Worm (Caenorhabditis elegans) whole organism, late embryonic: Measurements from ENCODE around the gene C56A3.4.

Experiments
- C08G9.2 ChIP-seq: sonication (generic microtip); optimal IDR thresholded peaks from 2 replicates; lab custom pipeline; 2016; ENCODE audit warnings: mild to moderate bottlenecking, missing genetic modification characterization, moderate library complexity, missing compliant biosample characterization
- F13H6.1 ChIP-seq: sonication (generic microtip); optimal IDR thresholded peaks from 2 replicates; lab custom pipeline; 2016; ENCODE audit warnings: missing genetic modification characterization, missing compliant biosample characterization
- K02D7.2 ChIP-seq: sonication (generic microtip); optimal IDR thresholded peaks from 2 replicates; lab custom pipeline; 2017; ENCODE audit warnings: mild to moderate bottlenecking, missing genetic modification characterization, missing compliant biosample characterization
- K09A11.1 ChIP-seq: sonication (generic microtip); optimal IDR thresholded peaks from 2 replicates; lab custom pipeline; 2017; ENCODE audit warnings: antibody characterized with exemption, mild to moderate bottlenecking, missing genetic modification characterization, missing compliant biosample characterization; ENCODE audit not compliant: insufficient read depth
- T23F11.4 ChIP-seq: fragments of 200-800 bp; sonication (Bioruptor generic); optimal IDR thresholded peaks from 2 replicates; lab custom pipeline; 2018; ENCODE audit warnings: mild to moderate bottlenecking, missing genetic modification characterization, missing compliant biosample characterization
- ahr-1 ChIP-seq: sonication (generic microtip); optimal IDR thresholded peaks from 2 replicates; lab custom pipeline; 2016; ENCODE audit warnings: missing genetic modification characterization, missing compliant biosample characterization
- ama-1 ChIP-seq: fragments of 150-350 bp; optimal IDR thresholded peaks from 2 replicates; lab custom pipeline; 2014
- ceh-14 ChIP-seq: sonication (generic microtip); optimal IDR thresholded peaks from 2 replicates; lab custom pipeline; 2016; ENCODE audit warnings: missing genotype, missing genetic modification characterization, missing compliant biosample characterization
- ceh-2 ChIP-seq: sonication (generic microtip); optimal IDR thresholded peaks from 2 replicates; lab custom pipeline; 2016; ENCODE audit warnings: missing genotype, missing genetic modification characterization, missing compliant biosample characterization
- ceh-22 ChIP-seq: sonication (generic microtip); optimal IDR thresholded peaks from 2 replicates; lab custom pipeline; 2017; ENCODE audit warnings: missing biosample characterization, missing genetic modification characterization
- ceh-31 ChIP-seq: sonication (generic microtip); optimal IDR thresholded peaks from 2 replicates; lab custom pipeline; 2016; ENCODE audit warnings: missing genetic modification characterization, missing compliant biosample characterization
- ceh-34 ChIP-seq: sonication (generic microtip); optimal IDR thresholded peaks from 2 replicates; lab custom pipeline; 2016; ENCODE audit warnings: mild to moderate bottlenecking, missing genetic modification characterization, missing compliant biosample characterization
- ceh-48 ChIP-seq: sonication (generic microtip); optimal IDR thresholded peaks from 2 replicates; lab custom pipeline; 2016; ENCODE audit warnings: missing genetic modification characterization, inconsistent platforms, missing compliant biosample characterization
- ceh-6 ChIP-seq: fragments of 200-800 bp; sonication (Bioruptor generic); optimal IDR thresholded peaks from 2 replicates; lab custom pipeline; 2018; ENCODE audit warnings: mild to moderate bottlenecking, missing genetic modification characterization, missing compliant biosample characterization
- ceh-9 ChIP-seq: sonication (generic microtip); optimal IDR thresholded peaks from 2 replicates; lab custom pipeline; 2016; ENCODE audit warnings: mild to moderate bottlenecking, missing genetic modification characterization, inconsistent platforms, missing compliant biosample characterization
- che-1 ChIP-seq: sonication (generic microtip); optimal IDR thresholded peaks from 2 replicates; lab custom pipeline; 2016; ENCODE audit warnings: mild to moderate bottlenecking, missing genetic modification characterization, missing compliant biosample characterization
- dve-1 ChIP-seq: sonication (generic microtip); optimal IDR thresholded peaks from 2 replicates; lab custom pipeline; 2017; ENCODE audit warnings: antibody characterized with exemption, mild to moderate bottlenecking, missing genetic modification characterization, missing compliant biosample characterization
- eyg-1 ChIP-seq: sonication (generic microtip); optimal IDR thresholded peaks from 2 replicates; lab custom pipeline; 2016; ENCODE audit warnings: missing genotype, missing genetic modification characterization, missing compliant biosample characterization
- fkh-10 ChIP-seq: fragments of 150-350 bp; optimal IDR thresholded peaks from 2 replicates; lab custom pipeline; 2014; ENCODE audit warnings: missing biosample characterization, missing genetic modification reagents, missing genetic modification characterization
- fkh-6 ChIP-seq: sonication (generic microtip); optimal IDR thresholded peaks from 2 replicates; lab custom pipeline; 2016; ENCODE audit warnings: missing genetic modification characterization, missing compliant biosample characterization
- gmeb-2 ChIP-seq: sonication (generic microtip); optimal IDR thresholded peaks from 2 replicates; lab custom pipeline; 2016; ENCODE audit warnings: missing genetic modification characterization, inconsistent platforms, missing compliant biosample characterization
- hlh-30 ChIP-seq: sonication (generic microtip); optimal IDR thresholded peaks from 2 replicates; lab custom pipeline; 2017; ENCODE audit warnings: antibody characterized with exemption, missing genetic modification characterization, missing compliant biosample characterization; ENCODE audit not compliant: insufficient read depth
- hlh-6 ChIP-seq: sonication (generic microtip); optimal IDR thresholded peaks from 2 replicates; lab custom pipeline; 2016; ENCODE audit warnings: missing genotype, missing genetic modification characterization, missing compliant biosample characterization
- hlh-8 ChIP-seq: sonication (generic microtip); optimal IDR thresholded peaks from 2 replicates; lab custom pipeline; 2016; ENCODE audit warnings: missing genotype, missing genetic modification characterization, missing compliant biosample characterization
- nhr-11 ChIP-seq: fragments of 150-350 bp; optimal IDR thresholded peaks from 2 replicates; lab custom pipeline; 2014; ENCODE audit warnings: missing biosample characterization, missing genetic modification characterization
- nhr-232 ChIP-seq: sonication (generic microtip); optimal IDR thresholded peaks from 2 replicates; lab custom pipeline; 2016; ENCODE audit warnings: missing genetic modification characterization, missing compliant biosample characterization
- npax-4 ChIP-seq: sonication (generic microtip); optimal IDR thresholded peaks from 2 replicates; lab custom pipeline; 2016; ENCODE audit warnings: missing genetic modification characterization, missing compliant biosample characterization
- odd-2 ChIP-seq: sonication (generic microtip); optimal IDR thresholded peaks from 2 replicates; lab custom pipeline; 2017; ENCODE audit warnings: antibody characterized with exemption, mild to moderate bottlenecking, missing genetic modification characterization, missing compliant biosample characterization
- pag-3 ChIP-seq: sonication (generic microtip); optimal IDR thresholded peaks from 2 replicates; lab custom pipeline; 2016; ENCODE audit warnings: missing compliant biosample characterization, missing genetic modification characterization, borderline replicate concordance
- pat-9 ChIP-seq: fragments of 200-800 bp; sonication (Bioruptor generic); optimal IDR thresholded peaks from 2 replicates; lab custom pipeline; 2018; ENCODE audit warnings: mild to moderate bottlenecking, missing genetic modification characterization, moderate library complexity, missing compliant biosample characterization
- pax-1 ChIP-seq: fragments of 150-350 bp; optimal IDR thresholded peaks from 2 replicates; lab custom pipeline; 2014; ENCODE audit warnings: missing biosample characterization, missing genetic modification characterization
- pqm-1 ChIP-seq: sonication (generic microtip); optimal IDR thresholded peaks from 2 replicates; lab custom pipeline; 2016; ENCODE audit warnings: missing genetic modification characterization, missing compliant biosample characterization
- rnt-1 ChIP-seq: sonication (generic microtip); optimal IDR thresholded peaks from 2 replicates; lab custom pipeline; 2016; ENCODE audit warnings: missing genetic modification characterization, missing compliant biosample characterization
- sox-2 ChIP-seq: fragments of 200-800 bp; sonication (Bioruptor generic); IDR thresholded peaks from 2 replicates; pipeline ENCODE4 v1.3.6; 2022; ENCODE audit warnings: missing genetic modification reagents, missing genetic modification characterization, missing compliant biosample characterization
- sox-4 ChIP-seq: sonication (generic microtip); optimal IDR thresholded peaks from 2 replicates; lab custom pipeline; 2017; ENCODE audit warnings: mild to moderate bottlenecking, missing genetic modification characterization, inconsistent platforms, missing compliant biosample characterization
- tbx-2 ChIP-seq: sonication (generic microtip); optimal IDR thresholded peaks from 2 replicates; lab custom pipeline; 2016; ENCODE audit warnings: missing genetic modification characterization, missing compliant biosample characterization
- ttx-3 ChIP-seq: sonication (generic microtip); optimal IDR thresholded peaks from 2 replicates; lab custom pipeline; 2016; ENCODE audit warnings: missing genetic modification reagents, missing genetic modification characterization, missing compliant biosample characterization
- unc-86 ChIP-seq: sonication (generic microtip); optimal IDR thresholded peaks from 2 replicates; lab custom pipeline; 2016; ENCODE audit warnings: missing genetic modification characterization, missing compliant biosample characterization
- ztf-16 ChIP-seq: sonication (generic microtip); optimal IDR thresholded peaks from 2 replicates; lab custom pipeline; 2017; ENCODE audit warnings: missing genetic modification characterization, missing compliant biosample characterization

C56A3.4 gene

ce11 chrV:13587902-13588301 is 36.3 kb upstream of the C56A3.4 start, which contains the start of gene F53F4.17:
TSS of gene F53F4.17 (plus strand) at chrV:13588202.
- TF ChIP-seq nhr-232 (tag; lab: Kevin White, UChicago) (no peak), pag-3 (tag; lab: Kevin White, UChicago) (no peak), ceh-22 (no peak), ceh-2 (no peak), ama-1 (lab: Kevin White, UChicago) (no peak), ahr-1 (no peak), pax-1 (tag; lab: Kevin White, UChicago) (no peak), ceh-14 (tag; lab: Kevin White, UChicago) (no peak), ceh-31 (tag; lab: Kevin White, UChicago) (no peak), ceh-6 (GFP tag; lab: Kevin White, UChicago) (no peak), che-1 (tag; lab: Kevin White, UChicago) (no peak), ztf-16 (no peak), K09A11.1 (tag; lab: Kevin White, UChicago) (no peak), pqm-1 (tag; lab: Kevin White, UChicago) (no peak), hlh-8 (tag; lab: Kevin White, UChicago) (no peak), tbx-2 (tag; lab: Kevin White, UChicago) (no peak), hlh-6 (tag; lab: Kevin White, UChicago) (no peak), ttx-3 (tag; lab: Kevin White, UChicago) (no peak), nhr-11 (tag; lab: Kevin White, UChicago) (no peak), T23F11.4 (GFP tag; lab: Kevin White, UChicago) (no peak)

- no peak for TF ChIP-seq odd-2 (tag; lab: Kevin White, UChicago)
- no peak for TF ChIP-seq fkh-6 (tag; lab: Kevin White, UChicago)
- no peak for TF ChIP-seq hlh-6 (tag; lab: Kevin White, UChicago)
- no peak for TF ChIP-seq ceh-34 (tag; lab: Kevin White, UChicago)
- TF ChIP-seq eyg-1: no peak
- TF ChIP-seq hlh-30 (tag; lab: Kevin White, UChicago): no peak
- TF ChIP-seq K02D7.2 (tag; lab: Kevin White, UChicago): no peak
- TF ChIP-seq C08G9.2 (tag; lab: Kevin White, UChicago): no peak
- no peak for TF ChIP-seq rnt-1 (tag; lab: Kevin White, UChicago)
- TF ChIP-seq gmeb-2 (tag; lab: Kevin White, UChicago): no peak
- no peak for TF ChIP-seq F13H6.1 (tag; lab: Kevin White, UChicago)
- no peak for TF ChIP-seq T23F11.4 (GFP tag; lab: Kevin White, UChicago)
- no peak for TF ChIP-seq nhr-11 (tag; lab: Kevin White, UChicago)
- TF ChIP-seq K09A11.1 (tag; lab: Kevin White, UChicago): no peak
- no peak for TF ChIP-seq pat-9 (tag; lab: Kevin White, UChicago)
- no peak for TF ChIP-seq unc-86 (tag; lab: Kevin White, UChicago)
- TF ChIP-seq sox-4 (tag; lab: Kevin White, UChicago): no peak
These were observed 32.9 kb upstream of the C56A3.4 start, which contains the start of gene F53F4.1 for ce11 chrV:13584484-13584883. TSS of gene F53F4.1 (plus strand) at chrV:13584784.

ce11 chrV:13580696-13581095 is 29.1 kb upstream of the C56A3.4 start, which contains the start of gene C50B8.5:
TSS of gene C50B8.5 (plus strand) at chrV:13580968.
- no peak for TF ChIP-seq pat-9 (tag; lab: Kevin White, UChicago)
- TF ChIP-seq dve-1 (tag; lab: Kevin White, UChicago): peak; percentile 4

ce11 chrV:13578637-13579036 is 27.1 kb upstream of the C56A3.4 start, which contains the start of gene C50B8.6:
TSS of gene C50B8.6 (plus strand) at chrV:13578972.
- TF ChIP-seq ceh-2 (no peak), ceh-9 (tag; lab: Kevin White, UChicago) (no peak), sox-2 (GFP tag; lab: Robert Waterston, UW) (no peak), ceh-48 (tag; lab: Kevin White, UChicago) (no peak), fkh-10 (GFP tag; lab: Kevin White, UChicago) (no peak), npax-4 (tag; lab: Kevin White, UChicago) (no peak), ztf-16 (no peak)
